Fruit fly (Drosophila melanogaster): ENCODE data around the gene Las.

The Las gene

DNA sequence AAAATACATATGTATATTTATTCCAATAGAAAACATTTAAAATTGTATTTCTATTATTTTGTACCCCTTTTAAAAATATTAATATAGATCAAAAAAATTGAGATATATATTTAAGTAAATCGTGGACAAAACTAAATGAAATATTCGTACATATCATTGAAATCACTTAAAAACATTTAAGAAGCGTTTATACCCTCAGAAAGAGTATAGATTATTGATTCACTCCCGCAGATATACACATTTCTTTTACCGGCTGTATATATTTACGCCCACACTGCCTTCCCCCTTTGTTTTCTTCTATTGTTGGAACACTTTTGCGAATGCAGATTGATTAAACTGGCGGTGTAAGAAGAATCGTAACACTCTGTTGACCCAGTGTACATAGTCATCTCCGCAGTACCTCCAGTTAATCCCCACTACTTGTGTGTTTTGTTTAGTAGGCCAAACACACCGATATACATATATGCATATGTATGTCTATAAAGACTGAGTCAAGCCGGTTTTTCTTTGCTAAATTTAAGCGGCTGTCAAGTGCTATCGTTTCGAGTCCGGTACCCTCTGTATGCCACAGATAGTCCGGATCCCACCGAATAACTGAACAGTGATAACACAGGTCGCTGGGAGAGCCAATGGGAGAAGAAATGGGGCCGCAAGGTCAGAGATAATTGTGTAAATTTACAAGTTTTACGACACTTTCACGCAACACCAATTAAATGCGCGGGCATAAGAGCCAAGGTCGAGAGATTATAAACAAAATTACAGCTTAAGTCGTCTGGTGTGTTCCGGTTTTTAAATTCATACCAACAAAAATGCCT, 39.5 kb upstream of the Las start (continued):
- TF ChIP-seq stwl (tag; optimal IDR thresholded peaks at IDR 0.05) (no peak), CG16779 (GFP tag; IDR thresholded peaks at IDR 0.05) (no peak), ash1 (GFP tag; optimal IDR thresholded peaks at IDR 0.05) (no peak), kay (GFP tag; optimal IDR thresholded peaks at IDR 0.05) (peak; percentile 17), scrt (GFP tag; optimal IDR thresholded peaks at IDR 0.05) (peak; percentile 1), da (GFP tag; optimal IDR thresholded peaks at IDR 0.05) (peak; percentile 46), rib (GFP tag; IDR thresholded peaks at IDR 0.05) (no peak; the same call in 1 of the 2 replicates), nerfin-2 (GFP tag; IDR thresholded peaks at IDR 0.05; ENCODE audit: partially characterized antibody) (no peak), jumu (GFP tag; optimal IDR thresholded peaks at IDR 0.05) (peak; percentile 38), Hey (tag; optimal IDR thresholded peaks at IDR 0.05) (peak; percentile 61), CG34422 (GFP tag; IDR thresholded peaks at IDR 0.05) (peak; percentile 40; the same call in 1 of the 3 replicates), Sox102F (GFP tag; optimal IDR thresholded peaks at IDR 0.05) (peak; percentile 57), tap (tag; optimal IDR thresholded peaks at IDR 0.05) (peak; percentile 12), CG4360 (GFP tag; IDR thresholded peaks at IDR 0.05) (peak; percentile 21; the same call in 1 of the 2 replicates), CG2199 (GFP tag; IDR thresholded peaks at IDR 0.05) (0 out of 3 replicates have a peak, but pooled peaks have one; percentile 35), Ets97D (GFP tag; optimal IDR thresholded peaks at IDR 0.05) (no peak), bbx (GFP tag; IDR thresholded peaks at IDR 0.05; ENCODE audit: partially characterized antibody) (no peak), amos (GFP tag; IDR thresholded peaks at IDR 0.05; ENCODE audit: partially characterized antibody) (no peak), Oaz (GFP tag; IDR thresholded peaks at IDR 0.05) (no peak), YL-1 (GFP tag; optimal IDR thresholded peaks at IDR 0.05) (no peak), Opbp (GFP tag; IDR thresholded peaks at IDR 0.05; ENCODE audit: partially characterized antibody) (no peak), CG9609 (GFP tag; optimal IDR thresholded peaks at IDR 0.05) (peak; percentile 46), knrl (GFP tag; IDR thresholded peaks at IDR 0.05; ENCODE audit: partially characterized antibody) (no peak), NfI (GFP tag; optimal IDR thresholded peaks at IDR 0.05) (peak; percentile 27), CG1603 (tag; optimal IDR thresholded peaks at IDR 0.05) (peak; percentile 85), yki (optimal IDR thresholded peaks at IDR 0.05) (no peak), C15 (GFP tag; IDR thresholded peaks at IDR 0.05) (no peak), CTCF (GFP tag; optimal IDR thresholded peaks at IDR 0.05) (no peak), CG12391 (tag; optimal IDR thresholded peaks at IDR 0.05) (peak; percentile 25), CG7987 (GFP tag; optimal IDR thresholded peaks at IDR 0.05) (peak; percentile 56), CG17359 (tag; optimal IDR thresholded peaks at IDR 0.05) (peak; percentile 59), CG30403 (GFP tag; optimal IDR thresholded peaks at IDR 0.05) (peak; percentile 9), disco-r (GFP tag; optimal IDR thresholded peaks at IDR 0.05) (peak; percentile 61), Hmx (GFP tag; optimal IDR thresholded peaks at IDR 0.05) (no peak), cato (GFP tag; optimal IDR thresholded peaks at IDR 0.05; ENCODE audit: borderline replicate concordance) (peak; percentile 32), CG7928 (GFP tag; optimal IDR thresholded peaks at IDR 0.05) (no peak), CG12104 (GFP tag; optimal IDR thresholded peaks at IDR 0.05) (no peak), CG11085 (GFP tag; IDR thresholded peaks at IDR 0.05) (no peak), CG10321 (GFP tag; IDR thresholded peaks at IDR 0.05) (0 out of 2 replicates have a peak, but pooled peaks have one; percentile 14), Myb (GFP tag; optimal IDR thresholded peaks at IDR 0.05) (peak; percentile 35), CG15073 (GFP tag; optimal IDR thresholded peaks at IDR 0.05) (no peak), MBD-R2 (GFP tag; IDR thresholded peaks at IDR 0.05) (no peak), CG2120 (GFP tag; optimal IDR thresholded peaks at IDR 0.05) (peak; percentile 31), HLHmδ (GFP tag; optimal IDR thresholded peaks at IDR 0.05) (peak; percentile 1), CG18476 (GFP tag; optimal IDR thresholded peaks at IDR 0.05) (peak; percentile 41), CG12071 (GFP tag; optimal IDR thresholded peaks at IDR 0.05) (peak; percentile 87), CoRest (tag; optimal IDR thresholded peaks at IDR 0.05) (peak; percentile 37), run (tag; optimal IDR thresholded peaks at IDR 0.05) (no peak), CG31365 (tag; optimal IDR thresholded peaks at IDR 0.05) (peak; percentile 71), pros (GFP tag; optimal IDR thresholded peaks at IDR 0.05) (no peak)

Data from whole organism, embryonic.